Worm (Caenorhabditis elegans) whole organism, L4 larva: ENCODE measurements around the gene gpa-3.

ENCODE experiments used
- F37D6.2 ChIP-seq: sonication (generic microtip); optimal IDR thresholded peaks from 2 replicates; lab custom pipeline; 2016; ENCODE audit warnings: mild to moderate bottlenecking, missing genetic modification characterization, missing compliant biosample characterization
- F49E8.2 ChIP-seq: sonication (generic microtip); optimal IDR thresholded peaks from 2 replicates; lab custom pipeline; 2016; ENCODE audit warnings: missing compliant biosample characterization, mild to moderate bottlenecking, missing genetic modification characterization, borderline replicate concordance
- T20F7.1 ChIP-seq: fragments of 200-800 bp; sonication (Bioruptor generic); optimal IDR thresholded peaks from 2 replicates; lab custom pipeline; 2018; ENCODE audit warnings: mild to moderate bottlenecking, missing genetic modification characterization, missing compliant biosample characterization
- Y48G9A.11 ChIP-seq: fragments of 200-800 bp; sonication (Bioruptor generic); IDR thresholded peaks from 2 replicates; pipeline ENCODE4 v1.3.6; 2022; ENCODE audit warnings: missing genetic modification reagents, missing genetic modification characterization, missing compliant biosample characterization
- Y75B8A.6 ChIP-seq: fragments of 200-800 bp; sonication (Bioruptor generic); IDR thresholded peaks from 2 replicates; pipeline ENCODE4 v1.3.6; 2022; ENCODE audit warnings: missing genetic modification reagents, missing genetic modification characterization, missing compliant biosample characterization
- ZK337.2 ChIP-seq: fragments of 200-800 bp; sonication (Bioruptor generic); IDR thresholded peaks from 2 replicates; pipeline ENCODE4 v1.3.6; 2022; ENCODE audit warnings: missing genetic modification reagents, missing genetic modification characterization, missing compliant biosample characterization
- ZK546.5 ChIP-seq, 2 experiments: sonication (generic microtip); optimal IDR thresholded peaks; 2 replicates each; lab custom pipeline; 2017; ENCODE audit warnings: missing biosample characterization in 2 of 2, missing genetic modification characterization in 2 of 2
- aha-1 ChIP-seq: fragments of 150-350 bp; peaks from one replicate; lab custom pipeline; 2014; ENCODE audit warnings: missing biosample characterization, missing genetic modification characterization
- ama-1 ChIP-seq: fragments of 150-350 bp; optimal IDR thresholded peaks from 2 replicates; lab custom pipeline; 2014; ENCODE audit warnings: inconsistent platforms, mixed read lengths
- arid-1 ChIP-seq: fragments of 200-800 bp; sonication (Bioruptor generic); conservative IDR thresholded peaks from 2 replicates; pipeline ENCODE4 v1.3.6; 2022; ENCODE audit warnings: missing genetic modification reagents, missing genetic modification characterization, missing compliant biosample characterization
- ceh-44 ChIP-seq: fragments of 200-800 bp; sonication (Bioruptor generic); IDR thresholded peaks from 2 replicates; pipeline ENCODE4 v1.3.6; 2022; ENCODE audit warnings: missing genetic modification reagents, missing genetic modification characterization, missing compliant biosample characterization
- ceh-62 ChIP-seq: sonication (generic microtip); optimal IDR thresholded peaks from 2 replicates; lab custom pipeline; 2017; ENCODE audit warnings: missing biosample characterization, missing genetic modification characterization
- ces-1 ChIP-seq: fragments of 150-350 bp; sonication (generic microtip); optimal IDR thresholded peaks from 4 replicates; lab custom pipeline; 2014; ENCODE audit warnings: missing biosample characterization, missing genetic modification reagents, missing genetic modification characterization
- cey-2 ChIP-seq: sonication (generic microtip); optimal IDR thresholded peaks from 3 replicates; lab custom pipeline; 2017; ENCODE audit warnings: missing genetic modification characterization, mild to moderate bottlenecking, missing compliant biosample characterization, antibody characterized with exemption, borderline replicate concordance; ENCODE audit not compliant: insufficient read depth
- ctbp-1 ChIP-seq: fragments of 200-800 bp; sonication (Bioruptor generic); IDR thresholded peaks from 2 replicates; pipeline ENCODE4 v1.3.6; 2022; ENCODE audit warnings: missing genetic modification reagents, missing genetic modification characterization, missing compliant biosample characterization
- dmd-6 ChIP-seq: fragments of 200-800 bp; sonication (Bioruptor generic); IDR thresholded peaks from 2 replicates; pipeline ENCODE4 v1.3.6; 2022; ENCODE audit warnings: missing genetic modification reagents, missing genetic modification characterization, missing compliant biosample characterization
- dmd-9 ChIP-seq: fragments of 200-800 bp; sonication (Bioruptor generic); IDR thresholded peaks from 2 replicates; pipeline ENCODE4 v1.3.6; 2022; ENCODE audit warnings: missing genetic modification reagents, missing genetic modification characterization, missing compliant biosample characterization
- dve-1 ChIP-seq: sonication (generic microtip); optimal IDR thresholded peaks from 2 replicates; lab custom pipeline; 2017; ENCODE audit warnings: antibody characterized with exemption, mild to moderate bottlenecking, missing genetic modification characterization, missing compliant biosample characterization; ENCODE audit not compliant: insufficient read depth
- egl-27 ChIP-seq: sonication (generic microtip); optimal IDR thresholded peaks from 3 replicates; lab custom pipeline; 2017; ENCODE audit warnings: missing biosample characterization, missing genetic modification reagents, missing genetic modification characterization
- egl-43 ChIP-seq: fragments of 200-800 bp; sonication (Bioruptor generic); IDR thresholded peaks from 2 replicates; pipeline ENCODE4 v1.3.6; 2022; ENCODE audit warnings: missing genetic modification reagents, missing genetic modification characterization, missing compliant biosample characterization
- fkh-10 ChIP-seq: fragments of 150-350 bp; optimal IDR thresholded peaks from 2 replicates; lab custom pipeline; 2014; ENCODE audit warnings: missing biosample characterization, missing genetic modification reagents, missing genetic modification characterization
- gei-8 ChIP-seq: fragments of 200-800 bp; sonication (Bioruptor generic); optimal IDR thresholded peaks from 2 replicates; lab custom pipeline; 2018; ENCODE audit warnings: mild to moderate bottlenecking, missing genetic modification characterization, missing compliant biosample characterization
- hlh-30 ChIP-seq: sonication (generic microtip); optimal IDR thresholded peaks from 2 replicates; lab custom pipeline; 2017; ENCODE audit warnings: antibody characterized with exemption, mild to moderate bottlenecking, missing genetic modification characterization, missing compliant biosample characterization; ENCODE audit not compliant: insufficient read depth
- hmg-1.1 ChIP-seq: fragments of 200-800 bp; sonication (Bioruptor generic); IDR thresholded peaks from 2 replicates; pipeline ENCODE4 v1.3.6; 2022; ENCODE audit warnings: missing genetic modification reagents, missing genetic modification characterization, missing compliant biosample characterization
- jun-1 ChIP-seq: fragments of 150-350 bp; optimal IDR thresholded peaks from 2 replicates; lab custom pipeline; 2014; ENCODE audit warnings: missing biosample characterization, missing genetic modification reagents, missing genetic modification characterization
- lim-7 ChIP-seq: fragments of 200-800 bp; sonication (Bioruptor generic); IDR thresholded peaks from 2 replicates; pipeline ENCODE4 v1.3.6; 2022; ENCODE audit warnings: missing genetic modification characterization, missing compliant biosample characterization
- lin-29 ChIP-seq: fragments of 200-800 bp; sonication (Bioruptor generic); IDR thresholded peaks from 2 replicates; pipeline ENCODE4 v1.3.6; 2022; ENCODE audit warnings: missing genetic modification reagents, missing genetic modification characterization, missing compliant biosample characterization
- lin-39 ChIP-seq: fragments of 150-350 bp; optimal IDR thresholded peaks from 2 replicates; lab custom pipeline; 2014; ENCODE audit warnings: missing biosample characterization, missing genetic modification reagents, missing genetic modification characterization
- lsy-2 ChIP-seq, 2 experiments: fragments of 150-350 bp in 1 of 2; sonication (generic microtip) in 1 of 2; optimal IDR thresholded peaks; 2 replicates each; lab custom pipeline; 2014 to 2017; ENCODE audit warnings: missing biosample characterization in 2 of 2, missing genetic modification characterization in 2 of 2
- mdl-1 ChIP-seq, 2 experiments: fragments of 150-350 bp in 1 of 2; sonication (generic microtip) in 1 of 2; optimal IDR thresholded peaks; 2 replicates each; lab custom pipeline; 2014 to 2017; ENCODE audit warnings: missing biosample characterization in 2 of 2, missing genetic modification characterization in 2 of 2
- mxl-2 ChIP-seq: fragments of 200-800 bp; sonication (Bioruptor generic); conservative IDR thresholded peaks from 2 replicates; pipeline ENCODE4 v1.3.6; 2022; ENCODE audit warnings: missing genetic modification reagents, missing genetic modification characterization, missing compliant biosample characterization
- mxl-3 ChIP-seq: fragments of 200-800 bp; sonication (Bioruptor generic); optimal IDR thresholded peaks from 2 replicates; lab custom pipeline; 2018; ENCODE audit warnings: mild to moderate bottlenecking, missing genetic modification characterization, missing compliant biosample characterization
- nhr-10 ChIP-seq: fragments of 150-350 bp; optimal IDR thresholded peaks from 2 replicates; lab custom pipeline; 2014; ENCODE audit warnings: missing biosample characterization, missing genetic modification characterization
- nhr-102 ChIP-seq: sonication (generic microtip); optimal IDR thresholded peaks from 2 replicates; lab custom pipeline; 2016; ENCODE audit warnings: mild to moderate bottlenecking, missing genetic modification characterization, moderate library complexity, missing compliant biosample characterization
- nhr-28 ChIP-seq: fragments of 150-350 bp; optimal IDR thresholded peaks from 2 replicates; lab custom pipeline; 2014; ENCODE audit warnings: missing biosample characterization, missing genetic modification characterization
- nhr-77 ChIP-seq: fragments of 150-350 bp; optimal IDR thresholded peaks from 2 replicates; lab custom pipeline; 2014; ENCODE audit warnings: missing biosample characterization, missing genetic modification characterization
- pqm-1 ChIP-seq: sonication (generic microtip); optimal IDR thresholded peaks from 2 replicates; lab custom pipeline; 2017; ENCODE audit warnings: missing biosample characterization, missing genetic modification characterization
- sdz-12 ChIP-seq: fragments of 200-800 bp; sonication (Bioruptor generic); optimal IDR thresholded peaks from 2 replicates; lab custom pipeline; 2018; ENCODE audit warnings: mild to moderate bottlenecking, missing genetic modification characterization, missing compliant biosample characterization
- snpc-1.2 ChIP-seq: fragments of 200-800 bp; sonication (Bioruptor generic); IDR thresholded peaks from 2 replicates; pipeline ENCODE4 v1.3.6; 2022; ENCODE audit warnings: missing genetic modification reagents, missing genetic modification characterization, missing compliant biosample characterization
- snpc-4 ChIP-seq: fragments of 150-350 bp; optimal IDR thresholded peaks from 2 replicates; lab custom pipeline; 2014; ENCODE audit warnings: missing biosample characterization, missing genetic modification characterization
- spr-1 ChIP-seq: sonication (generic microtip); optimal IDR thresholded peaks from 2 replicates; lab custom pipeline; 2016; ENCODE audit warnings: mild to moderate bottlenecking, missing genetic modification characterization, missing compliant biosample characterization
- spr-3 ChIP-seq: fragments of 200-800 bp; sonication (Bioruptor generic); optimal IDR thresholded peaks from 2 replicates; lab custom pipeline; 2018; ENCODE audit warnings: mild to moderate bottlenecking, missing genetic modification characterization, missing compliant biosample characterization
- unc-130 ChIP-seq: sonication (generic microtip); optimal IDR thresholded peaks from 2 replicates; lab custom pipeline; 2016; ENCODE audit warnings: missing genetic modification reagents, missing genetic modification characterization, missing compliant biosample characterization
- unc-39 ChIP-seq: sonication (generic microtip); optimal IDR thresholded peaks from 2 replicates; lab custom pipeline; 2017; ENCODE audit warnings: missing biosample characterization, missing genetic modification characterization
- zfp-2 ChIP-seq: sonication (generic microtip); optimal IDR thresholded peaks from 2 replicates; lab custom pipeline; 2016; ENCODE audit warnings: mild to moderate bottlenecking, missing genetic modification characterization, missing compliant biosample characterization
- zfp-3 ChIP-seq: fragments of 200-800 bp; sonication (Bioruptor generic); conservative IDR thresholded peaks from 2 replicates; pipeline ENCODE4 v1.3.6; 2022; ENCODE audit warnings: missing genetic modification reagents, missing genetic modification characterization, missing compliant biosample characterization
- zip-2 ChIP-seq: fragments of 150-350 bp; optimal IDR thresholded peaks from 2 replicates; lab custom pipeline; 2014; ENCODE audit warnings: missing biosample characterization, missing genetic modification characterization
- ztf-7 ChIP-seq: fragments of 150-350 bp; optimal IDR thresholded peaks from 2 replicates; lab custom pipeline; 2014; ENCODE audit warnings: missing biosample characterization, missing genetic modification characterization

gpa-3 gene

ce11 chrV:9327691-9328090 lies 31.9 kb downstream of the gpa-3 start (continued):
- TF ChIP-seq snpc-1.2 (GFP tag; lab: Robert Waterston, UW), result no peak
- no peak for TF ChIP-seq nhr-10
- TF ChIP-seq spr-3, result no peak
- no peak for TF ChIP-seq ZK337.2 (GFP tag; lab: Robert Waterston, UW)
- no peak for TF ChIP-seq hmg-1.1 (GFP tag; lab: Robert Waterston, UW)
- no peak for TF ChIP-seq snpc-4 (tag; lab: Kevin White, UChicago)
- TF ChIP-seq egl-43 (GFP tag; lab: Robert Waterston, UW), result no peak
- peak; percentile 13 for TF ChIP-seq dve-1 (tag; lab: Kevin White, UChicago)
- TF ChIP-seq arid-1, result no peak
- no peak for TF ChIP-seq spr-1 (tag; lab: Kevin White, UChicago)
- TF ChIP-seq mdl-1 (tag; optimal IDR thresholded peaks at IDR 0.05; lab: Kevin White, UChicago), result peak in 1 of 2 experiments; percentile 28
- no peak for TF ChIP-seq ces-1 (GFP tag; lab: Kevin White, UChicago)
- TF ChIP-seq F49E8.2 (tag; lab: Kevin White, UChicago), result no peak
- TF ChIP-seq mxl-2 (GFP tag; lab: Robert Waterston, UW), result peak; percentile 68; the same call in 1 of the 2 replicates
- TF ChIP-seq gei-8 (GFP tag; lab: Kevin White, UChicago), result no peak
- TF ChIP-seq lsy-2 (tag; optimal IDR thresholded peaks at IDR 0.05; lab: Kevin White, UChicago), result no peak
- no peak for TF ChIP-seq dmd-9 (GFP tag; lab: Robert Waterston, UW)
- no peak for TF ChIP-seq F37D6.2 (tag; lab: Kevin White, UChicago)
- TF ChIP-seq hlh-30 (tag; lab: Kevin White, UChicago), result peak; percentile 25
- TF ChIP-seq nhr-102, result no peak
- TF ChIP-seq Y48G9A.11 (GFP tag; lab: Robert Waterston, UW), result no peak

ce11 chrV:9326903-9327302 lies 32.7 kb downstream of the gpa-3 start:
- TF ChIP-seq nhr-77 (tag; lab: Kevin White, UChicago) (peak; percentile 56), nhr-28 (tag; lab: Kevin White, UChicago) (no peak), ZK546.5 (tag; optimal IDR thresholded peaks at IDR 0.05; lab: Kevin White, UChicago) (no peak), sdz-12 (GFP tag; lab: Kevin White, UChicago) (no peak), ama-1 (lab: Kevin White, UChicago) (peak; percentile 34)
- TF ChIP-seq, all 104 proteins: peak for 2

ce11 chrV:9324167-9324566 lies 35.4 kb downstream of the gpa-3 start:
- no peak for TF ChIP-seq ctbp-1 (GFP tag; lab: Robert Waterston, UW)
- peak; percentile 53 for TF ChIP-seq aha-1 (tag; lab: Kevin White, UChicago)
- no peak for TF ChIP-seq cey-2 (tag; lab: Kevin White, UChicago)
- peak; percentile 56 for TF ChIP-seq mxl-3
- no peak for TF ChIP-seq gei-8 (GFP tag; lab: Kevin White, UChicago)
- TF ChIP-seq pqm-1, result no peak
- TF ChIP-seq T20F7.1, result no peak
- no peak for TF ChIP-seq zfp-2 (tag; lab: Kevin White, UChicago)
- no peak for TF ChIP-seq nhr-102
- TF ChIP-seq dve-1 (tag; lab: Kevin White, UChicago), result peak; percentile 6
- no peak for TF ChIP-seq lin-29
- TF ChIP-seq dmd-6, result no peak
- no peak for TF ChIP-seq ceh-62 (tag; lab: Kevin White, UChicago)
- no peak for TF ChIP-seq unc-39 (tag; lab: Kevin White, UChicago)
- TF ChIP-seq hmg-1.1 (GFP tag; lab: Robert Waterston, UW), result no peak
- peak; percentile 56 for TF ChIP-seq hlh-30 (tag; lab: Kevin White, UChicago)
- no peak for TF ChIP-seq fkh-10 (GFP tag; lab: Kevin White, UChicago)
- no peak for TF ChIP-seq F37D6.2 (tag; lab: Kevin White, UChicago)
- TF ChIP-seq ztf-7 (tag; lab: Kevin White, UChicago), result no peak
- TF ChIP-seq unc-130, result no peak
- no peak for TF ChIP-seq ceh-44 (GFP tag; lab: Robert Waterston, UW)
- no peak for TF ChIP-seq zip-2
- no peak for TF ChIP-seq lim-7 (GFP tag; lab: Robert Waterston, UW)
- no peak for TF ChIP-seq jun-1
- TF ChIP-seq zfp-3 (GFP tag; lab: Robert Waterston, UW), result no peak
- no peak for TF ChIP-seq egl-27 (tag; lab: Kevin White, UChicago)
- TF ChIP-seq Y75B8A.6, result no peak
- no peak for TF ChIP-seq egl-43 (GFP tag; lab: Robert Waterston, UW)
- TF ChIP-seq mdl-1 (tag; optimal IDR thresholded peaks at IDR 0.05; lab: Kevin White, UChicago), result peak; percentile 4 to 42
- no peak for TF ChIP-seq lin-39
